Fruit fly (Drosophila melanogaster) whole organism, embryonic: ENCODE results near the gene Cpr11A.

Source experiments
- Asciz ChIP-seq: fragments of 200-800 bp; sonication (Bioruptor generic); optimal IDR thresholded peaks from 2 replicates; lab custom pipeline; 2017; ENCODE audit warnings: missing biosample characterization, mild to moderate bottlenecking, missing genetic modification characterization, missing genetic modification reagents
- B-H1 ChIP-seq: fragments of 200-800 bp; sonication (Bioruptor generic); IDR thresholded peaks from 3 replicates; pipeline ENCODE4 v1.3.6; 2022; ENCODE audit warnings: missing biosample characterization, missing genetic modification characterization
- CG10267 ChIP-seq: fragments of 200-800 bp; sonication (Bioruptor generic); optimal IDR thresholded peaks from 2 replicates; lab custom pipeline; 2018; ENCODE audit warnings: missing biosample characterization, mild to moderate bottlenecking, missing genetic modification characterization, moderate library complexity
- CG11247 ChIP-seq: fragments of 200-800 bp; sonication (Bioruptor generic); IDR thresholded peaks from 2 replicates; pipeline ENCODE4 v1.3.6; 2022; ENCODE audit warnings: missing biosample characterization, missing genetic modification characterization
- CG11696 ChIP-seq: fragments of 200-800 bp; sonication (Bioruptor generic); IDR thresholded peaks from 2 replicates; pipeline ENCODE4 v1.3.6; 2022; ENCODE audit warnings: missing biosample characterization, missing genetic modification characterization
- CG14667 ChIP-seq: fragments of 200-800 bp; sonication (Bioruptor generic); IDR thresholded peaks from 2 replicates; pipeline ENCODE4 v1.3.6; 2022; ENCODE audit warnings: missing biosample characterization, missing genetic modification characterization
- CG14965 ChIP-seq: fragments of 200-800 bp; sonication (Bioruptor generic); optimal IDR thresholded peaks from 2 replicates; lab custom pipeline; 2016; ENCODE audit warnings: missing biosample characterization, missing genetic modification characterization, borderline replicate concordance
- CG15479 ChIP-seq: fragments of 200-800 bp; sonication (Bioruptor generic); optimal IDR thresholded peaks from 3 replicates; lab custom pipeline; 2019; ENCODE audit warnings: missing biosample characterization, mild to moderate bottlenecking, missing genetic modification characterization, moderate library complexity
- CG17385 ChIP-seq: fragments of 200-800 bp; sonication (Bioruptor generic); optimal IDR thresholded peaks from 3 replicates; lab custom pipeline; 2018; ENCODE audit warnings: missing biosample characterization, mild to moderate bottlenecking, missing genetic modification characterization
- CG17612 ChIP-seq: fragments of 200-800 bp; sonication (Bioruptor generic); IDR thresholded peaks from 2 replicates; pipeline ENCODE4 v1.3.6; 2022; ENCODE audit warnings: missing biosample characterization, missing genetic modification characterization
- CG1832 ChIP-seq: fragments of 200-800 bp; sonication (Bioruptor generic); optimal IDR thresholded peaks from 2 replicates; lab custom pipeline; 2017; ENCODE audit warnings: missing biosample characterization, mild to moderate bottlenecking, missing genetic modification characterization, inconsistent platforms
- CG18599 ChIP-seq: fragments of 200-800 bp; sonication (Bioruptor generic); optimal IDR thresholded peaks from 3 replicates; lab custom pipeline; 2017; ENCODE audit warnings: missing biosample characterization, missing genetic modification characterization, mild to moderate bottlenecking, moderate library complexity, missing genetic modification reagents
- CG18764 ChIP-seq: fragments of 200-800 bp; sonication (Bioruptor generic); optimal IDR thresholded peaks from 3 replicates; lab custom pipeline; 2016; ENCODE audit warnings: missing biosample characterization, missing genetic modification characterization
- CG32772 ChIP-seq: fragments of 200-800 bp; sonication (Bioruptor generic); IDR thresholded peaks from 2 replicates; pipeline ENCODE4 v1.3.6; 2022; ENCODE audit warnings: missing biosample characterization, missing genetic modification characterization
- CG4282 ChIP-seq: fragments of 200-800 bp; sonication (Bioruptor generic); optimal IDR thresholded peaks from 2 replicates; lab custom pipeline; 2016; ENCODE audit warnings: missing biosample characterization, missing genetic modification characterization
- CG4854 ChIP-seq: fragments of 200-800 bp; sonication (Bioruptor generic); optimal IDR thresholded peaks from 2 replicates; lab custom pipeline; 2016; ENCODE audit warnings: missing biosample characterization, missing genetic modification characterization, inconsistent platforms
- CG6854 ChIP-seq: fragments of 200-800 bp; sonication (Bioruptor generic); optimal IDR thresholded peaks from 3 replicates; lab custom pipeline; 2017; ENCODE audit warnings: missing biosample characterization, mild to moderate bottlenecking, missing genetic modification characterization
- CG7357 ChIP-seq: fragments of 200-800 bp; sonication (Bioruptor generic); IDR thresholded peaks from 3 replicates; pipeline ENCODE4 v1.3.6; 2022; ENCODE audit warnings: missing biosample characterization, missing genetic modification characterization
- CG8089 ChIP-seq: fragments of 200-800 bp; sonication (Bioruptor generic); optimal IDR thresholded peaks from 3 replicates; lab custom pipeline; 2016; ENCODE audit warnings: missing biosample characterization, missing genetic modification characterization
- CG8359 ChIP-seq: fragments of 200-800 bp; sonication (Bioruptor generic); optimal IDR thresholded peaks from 2 replicates; lab custom pipeline; 2017; ENCODE audit warnings: missing biosample characterization, mild to moderate bottlenecking, missing genetic modification characterization, borderline replicate concordance
- CG9797 ChIP-seq: fragments of 200-800 bp; sonication (Bioruptor generic); optimal IDR thresholded peaks from 3 replicates; lab custom pipeline; 2018; ENCODE audit warnings: missing biosample characterization, mild to moderate bottlenecking, missing genetic modification characterization
- Dbx ChIP-seq: fragments of 200-800 bp; sonication (Bioruptor generic); IDR thresholded peaks from 3 replicates; pipeline ENCODE4 v1.3.6; 2022; ENCODE audit warnings: missing biosample characterization, missing genetic modification characterization
- Dp ChIP-seq: fragments of 200-800 bp; sonication (Bioruptor generic); optimal IDR thresholded peaks from 2 replicates; lab custom pipeline; 2018; ENCODE audit warnings: missing biosample characterization, mild to moderate bottlenecking, missing genetic modification characterization, moderate library complexity
- Ets97D ChIP-seq: fragments of 200-800 bp; sonication (Bioruptor generic); optimal IDR thresholded peaks from 3 replicates; lab custom pipeline; 2016; ENCODE audit warnings: missing biosample characterization, missing genetic modification characterization
- H15 ChIP-seq: fragments of 200-800 bp; sonication (Bioruptor generic); IDR thresholded peaks from 3 replicates; pipeline ENCODE4 v1.3.6; 2022; ENCODE audit warnings: missing biosample characterization, missing genetic modification characterization
- Hey ChIP-seq: fragments of 200-800 bp; sonication (Bioruptor generic); optimal IDR thresholded peaks from 3 replicates; lab custom pipeline; 2018; ENCODE audit warnings: missing biosample characterization, mild to moderate bottlenecking, missing genetic modification characterization
- Lpt ChIP-seq: fragments of >200 bp; optimal IDR thresholded peaks from 2 replicates; lab custom pipeline; 2018; ENCODE audit warnings: missing biosample characterization, missing genetic modification characterization
- Optix ChIP-seq: fragments of 200-800 bp; sonication (Bioruptor generic); IDR thresholded peaks from 3 replicates; pipeline ENCODE4 v1.3.6; 2022; ENCODE audit warnings: missing biosample characterization, missing genetic modification characterization
- Sox102F ChIP-seq: fragments of 200-800 bp; sonication (Bioruptor generic); optimal IDR thresholded peaks from 2 replicates; lab custom pipeline; 2018; ENCODE audit warnings: missing biosample characterization, mild to moderate bottlenecking, missing genetic modification characterization, moderate library complexity
- Tbp ChIP-seq: fragments of >200 bp; optimal IDR thresholded peaks from 2 replicates; lab custom pipeline; 2018; ENCODE audit warnings: missing biosample characterization, missing genetic modification characterization
- cas ChIP-seq: fragments of 200-800 bp; sonication (Bioruptor generic); IDR thresholded peaks from 2 replicates; pipeline ENCODE4 v1.3.6; 2022; ENCODE audit warnings: missing biosample characterization, missing genetic modification characterization
- croc ChIP-seq: fragments of 200-800 bp; sonication (Bioruptor generic); conservative IDR thresholded peaks from 3 replicates; pipeline ENCODE4 v1.3.6; 2022; ENCODE audit warnings: missing biosample characterization, missing genetic modification characterization
- exex ChIP-seq: fragments of 200-800 bp; sonication (Bioruptor generic); optimal IDR thresholded peaks from 4 replicates; lab custom pipeline; 2018; ENCODE audit warnings: missing biosample characterization, mild to moderate bottlenecking, missing genetic modification characterization, moderate library complexity
- fd102C ChIP-seq: fragments of 200-800 bp; sonication (Bioruptor generic); optimal IDR thresholded peaks from 2 replicates; lab custom pipeline; 2018; ENCODE audit warnings: missing biosample characterization, mild to moderate bottlenecking, missing genetic modification characterization, moderate library complexity
- fu2 ChIP-seq: fragments of 200-800 bp; sonication (Bioruptor generic); optimal IDR thresholded peaks from 2 replicates; lab custom pipeline; 2016; ENCODE audit warnings: missing biosample characterization, missing genetic modification characterization
- grn ChIP-seq: fragments of 200-800 bp; sonication (Bioruptor generic); optimal IDR thresholded peaks from 3 replicates; lab custom pipeline; 2017; ENCODE audit warnings: missing biosample characterization, missing genetic modification characterization
- klu ChIP-seq: fragments of 200-800 bp; sonication (Bioruptor generic); IDR thresholded peaks from 2 replicates; pipeline ENCODE4 v1.3.6; 2022; ENCODE audit warnings: missing biosample characterization, missing genetic modification characterization
- luna ChIP-seq: fragments of 200-800 bp; sonication (Bioruptor generic); optimal IDR thresholded peaks from 2 replicates; lab custom pipeline; 2016; ENCODE audit warnings: missing biosample characterization, missing genetic modification characterization
- mld ChIP-seq: fragments of 200-800 bp; sonication (Bioruptor generic); IDR thresholded peaks from 3 replicates; pipeline ENCODE4 v1.3.6; 2022; ENCODE audit warnings: missing biosample characterization, missing genetic modification characterization; ENCODE audit not compliant: partially characterized antibody
- org-1 ChIP-seq: fragments of 200-800 bp; sonication (Bioruptor generic); optimal IDR thresholded peaks from 2 replicates; lab custom pipeline; 2017; ENCODE audit warnings: missing biosample characterization, missing genetic modification characterization
- pzg ChIP-seq: fragments of 200-800 bp; sonication (Bioruptor generic); optimal IDR thresholded peaks from 3 replicates; lab custom pipeline; 2018; ENCODE audit warnings: missing biosample characterization, mild to moderate bottlenecking, missing genetic modification characterization, moderate library complexity
- salm ChIP-seq: fragments of 200-800 bp; sonication (Bioruptor generic); optimal IDR thresholded peaks from 2 replicates; lab custom pipeline; 2018; ENCODE audit warnings: missing biosample characterization, mild to moderate bottlenecking, missing genetic modification characterization
- schlank ChIP-seq: fragments of 200-800 bp; sonication (Bioruptor generic); optimal IDR thresholded peaks from 2 replicates; lab custom pipeline; 2018; ENCODE audit warnings: missing biosample characterization, mild to moderate bottlenecking, missing genetic modification characterization
- sens ChIP-seq: fragments of 200-800 bp; sonication (Bioruptor generic); peaks from one replicate; lab custom pipeline; 2016; ENCODE audit warnings: missing biosample characterization, missing genetic modification characterization
- seq ChIP-seq: fragments of 200-800 bp; sonication (Bioruptor generic); IDR thresholded peaks from 2 replicates; pipeline ENCODE4 v1.3.6; 2022; ENCODE audit warnings: missing biosample characterization, missing genetic modification characterization
- slp2 ChIP-seq: fragments of 200-800 bp; sonication (Bioruptor generic); optimal IDR thresholded peaks from 2 replicates; lab custom pipeline; 2016; ENCODE audit warnings: missing biosample characterization, missing genetic modification characterization
- tup ChIP-seq: fragments of 200-800 bp; sonication (Bioruptor generic); optimal IDR thresholded peaks from 2 replicates; lab custom pipeline; 2016; ENCODE audit warnings: missing biosample characterization, mild to moderate bottlenecking, missing genetic modification characterization, moderate library complexity
- usp ChIP-seq: fragments of >200 bp; optimal IDR thresholded peaks from 2 replicates; lab custom pipeline; 2017; ENCODE audit warnings: missing biosample characterization, missing genetic modification characterization
- wor ChIP-seq: fragments of 200-800 bp; sonication (Bioruptor generic); IDR thresholded peaks from 2 replicates; pipeline ENCODE4 v1.3.6; 2022; ENCODE audit warnings: missing biosample characterization, missing genetic modification characterization
- yki ChIP-seq: fragments of >200 bp; optimal IDR thresholded peaks from 3 replicates; lab custom pipeline; 2018
- z ChIP-seq: fragments of 200-800 bp; sonication (Bioruptor generic); IDR thresholded peaks from 3 replicates; pipeline ENCODE4 v1.3.6; 2022; ENCODE audit warnings: missing biosample characterization, missing genetic modification characterization

Cpr11A gene

DNA sequence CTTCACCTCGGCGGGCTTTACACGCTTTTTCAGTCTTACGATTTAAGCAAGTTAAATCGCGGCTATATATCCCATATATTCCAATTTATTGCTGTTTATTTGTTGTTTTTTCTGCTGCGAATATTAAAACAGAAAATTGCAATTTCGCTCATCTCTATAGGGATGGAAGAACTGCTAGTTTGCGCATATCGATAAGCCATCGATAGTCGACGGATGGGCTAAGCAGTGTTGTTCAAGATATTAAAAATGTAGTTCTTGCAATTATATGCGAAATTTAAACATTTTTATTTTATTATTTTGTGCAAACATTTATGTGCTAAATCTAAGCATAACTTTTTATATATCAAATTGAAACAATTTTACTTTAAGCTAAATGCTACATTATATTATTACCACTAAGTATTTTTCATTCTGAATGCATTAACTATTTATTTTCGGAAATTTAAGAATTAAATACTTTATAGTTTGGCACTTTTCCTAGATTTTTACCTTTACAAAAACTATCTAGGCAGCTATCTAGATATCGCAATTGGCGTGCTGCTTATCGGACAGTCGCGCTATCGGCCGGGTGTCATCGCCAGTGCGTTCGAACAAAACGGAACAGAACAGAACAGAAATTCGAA, 23.7 kb upstream of the Cpr11A start, which contains the start of the genes Rab40 and CG42258 (continued):
- TF ChIP-seq CG4282 (GFP tag; lab: Kevin White, UChicago) (no peak), schlank (tag; lab: Kevin White, UChicago) (no peak), Asciz (GFP tag; lab: Kevin White, UChicago) (no peak), cas (0 out of 2 replicates have a peak, but pooled peaks have one; percentile 7), Dp (GFP tag; lab: Kevin White, UChicago) (no peak), CG8359 (no peak), klu (GFP tag; lab: Robert Waterston, UW) (peak; percentile 23; the same call in 1 of the 2 replicates), fd102C (GFP tag; lab: Kevin White, UChicago) (no peak), wor (no peak; the same call in 1 of the 2 replicates), pzg (GFP tag; lab: Kevin White, UChicago) (peak; percentile 42), luna (GFP tag; lab: Kevin White, UChicago) (no peak), CG15479 (GFP tag; lab: Kevin White, UChicago) (no peak), sens (GFP tag; lab: Kevin White, UChicago) (peak; percentile 91), CG14965 (GFP tag; lab: Kevin White, UChicago) (no peak), CG32772 (GFP tag; lab: Robert Waterston, UW) (no peak), CG18599 (peak; percentile 29), tup (GFP tag; lab: Kevin White, UChicago) (no peak), Lpt (GFP tag; lab: Kevin White, UChicago) (no peak), CG7357 (GFP tag; lab: Robert Waterston, UW) (no peak), Ets97D (GFP tag; lab: Kevin White, UChicago) (peak; percentile 39), Tbp (no peak), usp (GFP tag; lab: Kevin White, UChicago) (no peak), croc (GFP tag; lab: Robert Waterston, UW) (no peak), CG8089 (GFP tag; lab: Kevin White, UChicago) (peak; percentile 17), Optix (GFP tag; lab: Robert Waterston, UW) (0 out of 3 replicates have a peak, but pooled peaks have one; percentile 43), CG10267 (tag; lab: Kevin White, UChicago) (peak; percentile 79), exex (tag; lab: Kevin White, UChicago) (no peak), yki (lab: Kevin White, UChicago) (no peak), CG4854 (no peak), fu2 (GFP tag; lab: Kevin White, UChicago) (peak; percentile 44), B-H1 (GFP tag; lab: Robert Waterston, UW) (no peak), CG6854 (GFP tag; lab: Kevin White, UChicago) (no peak), CG1832 (GFP tag; lab: Kevin White, UChicago) (no peak), grn (no peak), seq (GFP tag; lab: Robert Waterston, UW) (no peak), CG11696 (GFP tag; lab: Robert Waterston, UW) (no peak), CG17385 (GFP tag; lab: Kevin White, UChicago) (peak; percentile 38), org-1 (GFP tag; lab: Kevin White, UChicago) (no peak), H15 (no peak; the same call in 2 of the 3 replicates), Hey (no peak), mld (GFP tag; lab: Robert Waterston, UW) (no peak), CG18764 (GFP tag; lab: Kevin White, UChicago) (peak; percentile 19), slp2 (GFP tag; lab: Kevin White, UChicago) (no peak), z (no peak), CG11247 (GFP tag; lab: Robert Waterston, UW) (0 out of 2 replicates have a peak, but pooled peaks have one; percentile 12), CG17612 (no peak), Sox102F (GFP tag; lab: Kevin White, UChicago) (peak; percentile 43), Dbx (GFP tag; lab: Robert Waterston, UW) (peak; percentile 64; the same call in 2 of the 3 replicates), salm (tag; lab: Kevin White, UChicago) (no peak), CG14667 (GFP tag; lab: Robert Waterston, UW) (no peak), CG9797 (GFP tag; lab: Kevin White, UChicago) (peak; percentile 4)
